Fruit fly (Drosophila melanogaster) whole organism: ENCODE measurements around the gene CG43445.

Experiments
- CG8478 ChIP-seq: fragments of >200 bp; optimal IDR thresholded peaks from 2 replicates; lab custom pipeline; 2018; ENCODE audit warnings: inconsistent platforms
- Dll ChIP-seq: fragments of >200 bp; optimal IDR thresholded peaks from 2 replicates; lab custom pipeline; 2017
- EcR ChIP-seq, 2 experiments: fragments of >200 bp; optimal IDR thresholded peaks; 2 replicates each; lab custom pipeline; 2017; ENCODE audit warnings: missing biosample characterization in 2 of 2, missing genetic modification characterization in 2 of 2, missing genetic modification reagents in 2 of 2
- pan ChIP-seq: fragments of >200 bp; optimal IDR thresholded peaks from 2 replicates; lab custom pipeline; 2017
- psq ChIP-seq: fragments of >200 bp; optimal IDR thresholded peaks from 2 replicates; lab custom pipeline; 2017
- usp ChIP-seq: fragments of >200 bp; optimal IDR thresholded peaks from 2 replicates; lab custom pipeline; 2017; ENCODE audit warnings: missing biosample characterization, missing genetic modification characterization, mixed read lengths

DNA sequence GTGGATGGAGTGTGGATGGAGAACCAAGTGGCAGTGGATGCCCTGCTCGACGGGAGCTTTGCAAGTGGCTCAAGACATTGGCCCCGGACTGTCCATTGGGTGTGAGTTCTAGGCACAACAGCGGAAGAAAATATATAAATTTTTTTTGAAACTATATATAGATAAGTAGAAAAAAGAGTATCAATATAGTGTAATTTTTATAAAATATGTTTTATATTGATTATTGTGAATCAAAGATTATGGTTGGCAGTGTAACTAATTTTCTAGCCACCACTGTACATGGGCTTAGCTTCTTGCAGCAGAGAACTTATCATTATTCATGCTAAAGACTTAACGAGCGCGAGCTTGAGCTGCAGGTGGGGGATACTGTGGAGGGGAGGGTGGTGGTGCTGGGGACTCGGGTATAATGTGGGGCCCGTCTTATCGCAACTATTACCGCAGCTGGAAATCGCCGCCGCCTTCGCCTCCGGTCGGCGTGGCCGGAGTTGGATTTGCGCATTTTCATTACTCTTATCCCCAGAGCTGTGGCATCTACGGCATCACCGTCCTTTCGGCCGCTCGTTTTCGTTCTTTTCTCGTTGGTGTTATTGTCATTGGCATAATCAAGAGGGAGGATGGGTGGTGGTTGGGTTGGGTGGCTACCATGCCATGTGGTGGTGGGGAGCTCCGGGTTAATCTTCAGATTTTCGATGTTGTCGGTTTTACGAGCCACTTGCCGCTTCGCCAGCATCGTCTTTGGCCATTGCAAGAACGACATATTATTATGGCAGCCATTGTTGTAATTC lies 49.1 kb upstream of the CG43445 start:
- TF ChIP-seq psq (lab: Kevin White, UChicago) (no peak), EcR (GFP tag; optimal IDR thresholded peaks at IDR 0.05; lab: Kevin White, UChicago) (no peak), usp (no peak), pan (lab: Kevin White, UChicago) (no peak), CG8478 (lab: Kevin White, UChicago) (no peak), Dll (lab: Kevin White, UChicago) (no peak)
